Fruit fly (Drosophila melanogaster) whole organism, embryonic: ENCODE measurements around the gene CG44476.
A peak's percentile ranks its signal among the peaks of the same experiment; 100 is the strongest.

Source experiments
- Atf6 ChIP-seq: fragments of 200-800 bp; sonication (Bioruptor generic); IDR thresholded peaks from 2 replicates; pipeline ENCODE4 v1.3.6; 2022; ENCODE audit warnings: missing biosample characterization, missing genetic modification characterization
- Bdp1 ChIP-seq: fragments of 200-800 bp; sonication (Bioruptor generic); optimal IDR thresholded peaks from 3 replicates; lab custom pipeline; 2016; ENCODE audit warnings: missing biosample characterization, missing genetic modification characterization
- Bteb2 ChIP-seq: fragments of 200-800 bp; sonication (Bioruptor generic); optimal IDR thresholded peaks from 2 replicates; lab custom pipeline; 2016; ENCODE audit warnings: missing biosample characterization, missing genetic modification characterization
- CG1024 ChIP-seq: fragments of 200-800 bp; sonication (Bioruptor generic); IDR thresholded peaks from 2 replicates; pipeline ENCODE4 v1.3.6; 2022; ENCODE audit warnings: missing biosample characterization, missing genetic modification characterization
- CG12299 ChIP-seq: fragments of 200-800 bp; sonication (Bioruptor generic); optimal IDR thresholded peaks from 2 replicates; lab custom pipeline; 2018; ENCODE audit warnings: missing biosample characterization, mild to moderate bottlenecking, missing genetic modification characterization
- CG12744 ChIP-seq: fragments of 200-800 bp; sonication (Bioruptor generic); optimal IDR thresholded peaks from 2 replicates; lab custom pipeline; 2016; ENCODE audit warnings: missing biosample characterization, missing genetic modification characterization
- CG13775 ChIP-seq: fragments of 200-800 bp; sonication (Bioruptor generic); optimal IDR thresholded peaks from 3 replicates; lab custom pipeline; 2017; ENCODE audit warnings: missing biosample characterization, mild to moderate bottlenecking, missing genetic modification characterization
- CG15073 ChIP-seq: fragments of 200-800 bp; sonication (Bioruptor generic); optimal IDR thresholded peaks from 2 replicates; lab custom pipeline; 2016; ENCODE audit warnings: missing biosample characterization, missing genetic modification characterization
- CG16863 ChIP-seq: fragments of 200-800 bp; sonication (Bioruptor generic); optimal IDR thresholded peaks from 3 replicates; lab custom pipeline; 2016; ENCODE audit warnings: missing biosample characterization, missing genetic modification characterization
- CG17802 ChIP-seq: fragments of 200-800 bp; sonication (Bioruptor generic); optimal IDR thresholded peaks from 2 replicates; lab custom pipeline; 2018; ENCODE audit warnings: missing biosample characterization, mild to moderate bottlenecking, missing genetic modification characterization, moderate library complexity
- CG17912 ChIP-seq: fragments of 200-800 bp; sonication (Bioruptor generic); optimal IDR thresholded peaks from 2 replicates; lab custom pipeline; 2018; ENCODE audit warnings: missing biosample characterization, mild to moderate bottlenecking, missing genetic modification characterization
- CG1832 ChIP-seq: fragments of 200-800 bp; sonication (Bioruptor generic); optimal IDR thresholded peaks from 2 replicates; lab custom pipeline; 2017; ENCODE audit warnings: missing biosample characterization, mild to moderate bottlenecking, missing genetic modification characterization, inconsistent platforms
- CG2712 ChIP-seq: fragments of 200-800 bp; optimal IDR thresholded peaks from 3 replicates; lab custom pipeline; 2019; ENCODE audit warnings: missing biosample characterization, mild to moderate bottlenecking, missing genetic modification characterization, moderate library complexity
- CG32767 ChIP-seq: fragments of 200-800 bp; sonication (Bioruptor generic); IDR thresholded peaks from 2 replicates; pipeline ENCODE4 v1.3.6; 2022; ENCODE audit warnings: missing biosample characterization, missing genetic modification characterization
- CG33557 ChIP-seq: fragments of 200-800 bp; sonication (Bioruptor generic); optimal IDR thresholded peaks from 2 replicates; lab custom pipeline; 2019; ENCODE audit warnings: missing biosample characterization, mild to moderate bottlenecking, missing genetic modification characterization, moderate library complexity
- CG34376 ChIP-seq: fragments of 200-800 bp; sonication (Bioruptor generic); optimal IDR thresholded peaks from 2 replicates; lab custom pipeline; 2018; ENCODE audit warnings: missing biosample characterization, mild to moderate bottlenecking, missing genetic modification characterization
- CG4617 ChIP-seq: fragments of 200-800 bp; sonication (Bioruptor generic); optimal IDR thresholded peaks from 3 replicates; lab custom pipeline; 2016; ENCODE audit warnings: missing biosample characterization, missing genetic modification characterization, borderline replicate concordance
- CG5180 ChIP-seq: fragments of 200-800 bp; sonication (Bioruptor generic); optimal IDR thresholded peaks from 3 replicates; lab custom pipeline; 2017; ENCODE audit warnings: missing biosample characterization, missing genetic modification characterization, mild to moderate bottlenecking, moderate library complexity, missing genetic modification reagents
- CG6254 ChIP-seq: fragments of 200-800 bp; sonication (Bioruptor generic); optimal IDR thresholded peaks from 3 replicates; lab custom pipeline; 2017; ENCODE audit warnings: mild to moderate bottlenecking, missing biosample characterization, missing genetic modification reagents, missing genetic modification characterization
- CG8089 ChIP-seq: fragments of 200-800 bp; sonication (Bioruptor generic); optimal IDR thresholded peaks from 3 replicates; lab custom pipeline; 2016; ENCODE audit warnings: missing biosample characterization, missing genetic modification characterization
- CG8290 ChIP-seq, 3 experiments: fragments of 200-800 bp; sonication (Bioruptor generic); optimal IDR thresholded peaks; 2 replicates each; lab custom pipeline; 2016 to 2019; ENCODE audit warnings: missing biosample characterization in 3 of 3, missing genetic modification characterization in 3 of 3, mild to moderate bottlenecking in 2 of 3, moderate library complexity in 1 of 3
- CrebB ChIP-seq: fragments of 200-800 bp; sonication (Bioruptor generic); optimal IDR thresholded peaks from 3 replicates; lab custom pipeline; 2018; ENCODE audit warnings: missing biosample characterization, mild to moderate bottlenecking, missing genetic modification characterization
- E2f1 ChIP-seq: fragments of 200-800 bp; sonication (Bioruptor generic); IDR thresholded peaks from 2 replicates; pipeline ENCODE4 v1.3.6; 2022; ENCODE audit warnings: missing biosample characterization, missing genetic modification characterization
- ERR ChIP-seq: fragments of 200-800 bp; sonication (Bioruptor generic); optimal IDR thresholded peaks from 2 replicates; lab custom pipeline; 2016; ENCODE audit warnings: missing biosample characterization, missing genetic modification characterization
- Eip74EF ChIP-seq, 2 experiments: fragments of 200-800 bp in 1 of 2; fragments of >200 bp in 1 of 2; sonication (Bioruptor generic) in 1 of 2; optimal IDR thresholded peaks; 2 replicates each; lab custom pipeline; 2017 to 2019; ENCODE audit warnings: missing biosample characterization in 2 of 2, missing genetic modification characterization in 2 of 2, mild to moderate bottlenecking in 1 of 2, moderate library complexity in 1 of 2
- HLH54F ChIP-seq: fragments of 200-800 bp; sonication (Bioruptor generic); optimal IDR thresholded peaks from 3 replicates; lab custom pipeline; 2016; ENCODE audit warnings: missing biosample characterization, missing genetic modification characterization
- Hey ChIP-seq: fragments of 200-800 bp; sonication (Bioruptor generic); optimal IDR thresholded peaks from 3 replicates; lab custom pipeline; 2018; ENCODE audit warnings: missing biosample characterization, mild to moderate bottlenecking, missing genetic modification characterization
- Jarid2 ChIP-seq: fragments of 200-800 bp; sonication (Bioruptor generic); optimal IDR thresholded peaks from 3 replicates; lab custom pipeline; 2017; ENCODE audit warnings: mild to moderate bottlenecking, missing biosample characterization, missing genetic modification reagents, missing genetic modification characterization
- Opbp ChIP-seq: fragments of 200-800 bp; sonication (Bioruptor generic); IDR thresholded peaks from 3 replicates; pipeline ENCODE4 v1.3.6; 2022; ENCODE audit warnings: missing biosample characterization, missing genetic modification characterization; ENCODE audit not compliant: partially characterized antibody
- Poxn ChIP-seq: fragments of 200-800 bp; sonication (Bioruptor generic); IDR thresholded peaks from 2 replicates; pipeline ENCODE4 v1.3.6; 2022; ENCODE audit warnings: missing biosample characterization, missing genetic modification characterization
- Rx ChIP-seq: fragments of 200-800 bp; sonication (Bioruptor generic); IDR thresholded peaks from 2 replicates; pipeline ENCODE4 v1.3.6; 2022; ENCODE audit warnings: missing biosample characterization, missing genetic modification characterization
- Sox102F ChIP-seq: fragments of 200-800 bp; sonication (Bioruptor generic); optimal IDR thresholded peaks from 2 replicates; lab custom pipeline; 2018; ENCODE audit warnings: missing biosample characterization, mild to moderate bottlenecking, missing genetic modification characterization, moderate library complexity
- ara ChIP-seq: fragments of 200-800 bp; sonication (Bioruptor generic); IDR thresholded peaks from 2 replicates; pipeline ENCODE4 v1.3.6; 2022; ENCODE audit warnings: missing biosample characterization, missing genetic modification characterization
- btn ChIP-seq: fragments of 200-800 bp; sonication (Bioruptor generic); optimal IDR thresholded peaks from 2 replicates; lab custom pipeline; 2016; ENCODE audit warnings: missing biosample characterization, missing genetic modification characterization
- crc ChIP-seq: fragments of 200-800 bp; sonication (Bioruptor generic); optimal IDR thresholded peaks from 2 replicates; lab custom pipeline; 2016; ENCODE audit warnings: missing biosample characterization, missing genetic modification characterization
- gt ChIP-seq: fragments of 200-800 bp; sonication (Bioruptor generic); IDR thresholded peaks from 2 replicates; pipeline ENCODE4 v1.3.6; 2022; ENCODE audit warnings: missing biosample characterization, missing genetic modification characterization
- ham ChIP-seq: fragments of 200-800 bp; sonication (Bioruptor generic); IDR thresholded peaks from 2 replicates; pipeline ENCODE4 v1.3.6; 2022; ENCODE audit warnings: missing biosample characterization, missing genetic modification characterization
- ind ChIP-seq: fragments of 200-800 bp; sonication (Bioruptor generic); optimal IDR thresholded peaks from 3 replicates; lab custom pipeline; 2016; ENCODE audit warnings: missing biosample characterization, missing genetic modification characterization
- klu ChIP-seq: fragments of 200-800 bp; sonication (Bioruptor generic); IDR thresholded peaks from 2 replicates; pipeline ENCODE4 v1.3.6; 2022; ENCODE audit warnings: missing biosample characterization, missing genetic modification characterization
- odd ChIP-seq: fragments of 200-800 bp; sonication (Bioruptor generic); optimal IDR thresholded peaks from 2 replicates; lab custom pipeline; 2017; ENCODE audit warnings: missing biosample characterization, mild to moderate bottlenecking, missing genetic modification characterization
- pan ChIP-seq, 4 experiments: fragments of >200 bp in 3 of 4; fragments of 200-800 bp in 1 of 4; sonication (Bioruptor generic) in 1 of 4; optimal IDR thresholded peaks in 3 of 4; IDR thresholded peaks in 1 of 4; 2 replicates each; pipeline versions ENCODE4 v1.3.6 to Lab custom; 2017 to 2022; ENCODE audit warnings: missing biosample characterization in 2 of 4, missing genetic modification characterization in 2 of 4, mixed read lengths in 1 of 4
- scrt ChIP-seq: fragments of 200-800 bp; sonication (Bioruptor generic); optimal IDR thresholded peaks from 2 replicates; lab custom pipeline; 2018; ENCODE audit warnings: missing biosample characterization, mild to moderate bottlenecking, missing genetic modification characterization, moderate library complexity
- sd ChIP-seq: fragments of 200-800 bp; sonication (Bioruptor generic); optimal IDR thresholded peaks from 3 replicates; lab custom pipeline; 2018; ENCODE audit warnings: missing biosample characterization, mild to moderate bottlenecking, missing genetic modification characterization, moderate library complexity
- sisA ChIP-seq: fragments of 200-800 bp; sonication (Bioruptor generic); IDR thresholded peaks from 2 replicates; pipeline ENCODE4 v1.3.6; 2022; ENCODE audit warnings: missing biosample characterization, missing genetic modification characterization
- stwl ChIP-seq: fragments of 200-800 bp; sonication (Bioruptor generic); optimal IDR thresholded peaks from 3 replicates; lab custom pipeline; 2018; ENCODE audit warnings: missing biosample characterization, mild to moderate bottlenecking, missing genetic modification characterization, moderate library complexity
- tll ChIP-seq, 2 experiments: fragments of 200-800 bp in 1 of 2; fragments of >200 bp in 1 of 2; sonication (Bioruptor generic) in 1 of 2; optimal IDR thresholded peaks; 2 replicates each; lab custom pipeline; 2017 to 2019; ENCODE audit warnings: missing biosample characterization in 2 of 2, missing genetic modification characterization in 2 of 2, mild to moderate bottlenecking in 1 of 2, moderate library complexity in 1 of 2
- vfl ChIP-seq: fragments of 200-800 bp; sonication (Bioruptor generic); optimal IDR thresholded peaks from 2 replicates; lab custom pipeline; 2016; ENCODE audit warnings: missing biosample characterization, missing genetic modification characterization
- wdn ChIP-seq: fragments of 200-800 bp; sonication (Bioruptor generic); IDR thresholded peaks from 2 replicates; pipeline ENCODE4 v1.3.6; 2022; ENCODE audit warnings: missing biosample characterization, missing genetic modification characterization

CG44476 gene

dm6 chr2L:18148552-18149219 lies 35.7 kb upstream of the CG44476 start (continued):
- TF ChIP-seq CrebB (tag; lab: Kevin White, UChicago) (peak; percentile 86), Bteb2 (GFP tag; lab: Kevin White, UChicago) (no peak), E2f1 (GFP tag; lab: Robert Waterston, UW) (no peak), CG2712 (tag; lab: Kevin White, UChicago) (peak; percentile 44), Rx (GFP tag; lab: Robert Waterston, UW) (no peak), CG4617 (GFP tag; lab: Kevin White, UChicago) (no peak), Opbp (GFP tag; lab: Robert Waterston, UW) (no peak), crc (no peak), CG34376 (GFP tag; lab: Kevin White, UChicago) (peak; percentile 95), CG6254 (GFP tag; lab: Kevin White, UChicago) (peak; percentile 66), CG32767 (peak; percentile 45; the same call in 1 of the 2 replicates), CG1832 (GFP tag; lab: Kevin White, UChicago) (no peak), gt (no peak), ERR (GFP tag; lab: Kevin White, UChicago) (no peak), CG12299 (tag; lab: Kevin White, UChicago) (peak; percentile 56), Eip74EF (GFP tag; optimal IDR thresholded peaks at IDR 0.05; lab: Kevin White, UChicago) (peak in 1 of 2 experiments; percentile 2), ara (GFP tag; lab: Robert Waterston, UW) (peak; percentile 71; the same call in 1 of the 2 replicates), tll (GFP tag; optimal IDR thresholded peaks at IDR 0.05; lab: Kevin White, UChicago) (no peak), stwl (tag; lab: Kevin White, UChicago) (no peak), CG16863 (GFP tag; lab: Kevin White, UChicago) (no peak), ind (peak; percentile 5), CG17912 (GFP tag; lab: Kevin White, UChicago) (peak; percentile 60), Jarid2 (peak; percentile 47), CG15073 (no peak), ham (no peak), Atf6 (GFP tag; lab: Robert Waterston, UW) (peak; percentile 79), HLH54F (peak; percentile 6), CG33557 (peak; percentile 81), pan (optimal IDR thresholded peaks at IDR 0.05; lab: Kevin White, UChicago) (no peak), pan (GFP tag; optimal IDR thresholded peaks at IDR 0.05 in 1 of 2, IDR thresholded peaks at IDR 0.05 in 1 of 2) (peak in 1 of 2 experiments; percentile 57), Hey (tag; lab: Kevin White, UChicago) (peak; percentile 82), Sox102F (peak; percentile 42), CG17802 (peak; percentile 25), Bdp1 (GFP tag; lab: Kevin White, UChicago) (peak; percentile 43), sisA (GFP tag; lab: Robert Waterston, UW) (no peak), CG12744 (GFP tag; lab: Kevin White, UChicago) (no peak), vfl (GFP tag; lab: Kevin White, UChicago) (no peak), CG8290 (GFP tag; optimal IDR thresholded peaks at IDR 0.05; lab: Kevin White, UChicago) (peak; percentile 63), CG8290 (tag; optimal IDR thresholded peaks at IDR 0.05; lab: Kevin White, UChicago) (peak; percentile 46 to 84), CG8089 (GFP tag; lab: Kevin White, UChicago) (peak; percentile 66), scrt (GFP tag; lab: Kevin White, UChicago) (peak; percentile 62), CG13775 (GFP tag; lab: Kevin White, UChicago) (peak; percentile 33), odd (GFP tag; lab: Kevin White, UChicago) (peak; percentile 80), btn (GFP tag; lab: Kevin White, UChicago) (no peak), wdn (GFP tag; lab: Robert Waterston, UW) (0 out of 2 replicates have a peak, but pooled peaks have one; percentile 13), CG1024 (GFP tag; lab: Robert Waterston, UW) (peak; percentile 62; the same call in 1 of the 2 replicates), CG5180 (peak; percentile 64), Poxn (no peak), klu (GFP tag; lab: Robert Waterston, UW) (no peak), sd (tag; lab: Kevin White, UChicago) (peak; percentile 72)
